ENCODE assay signal across 4 worm cellular contexts in genomic region chrX:10769232-10769738, ce11.
A peak's percentile ranks its signal among the peaks of the same experiment; 100 is the strongest.
TF ChIP-seq lines count a peak whose summit lies in the region.

TSS of gene sma-9 (plus strand) at chrX:10769282.

TF ChIP-seq in whole organism, L1 larva, 84 proteins besides CTCF, POLR2A, EP300 and RAD21:
- TF ChIP-seq nhr-71 (tag; optimal IDR thresholded peaks at IDR 0.05; lab: Kevin White, UChicago) (peak; percentile 8), lsy-2 (tag; optimal IDR thresholded peaks at IDR 0.05; lab: Kevin White, UChicago) (peak in 1 of 2 experiments; percentile 11), mdl-1 (tag; optimal IDR thresholded peaks at IDR 0.05; lab: Kevin White, UChicago) (no peak), efl-3 (GFP tag; optimal IDR thresholded peaks at IDR 0.05; lab: Kevin White, UChicago) (peak; percentile 25), lin-14 (GFP tag; optimal IDR thresholded peaks at IDR 0.05; lab: Kevin White, UChicago) (peak; percentile 41), nhr-20 (tag; optimal IDR thresholded peaks at IDR 0.05; lab: Kevin White, UChicago) (peak; percentile 21), nhr-11 (tag; optimal IDR thresholded peaks at IDR 0.05; lab: Kevin White, UChicago) (no peak), hlh-17 (GFP tag; optimal IDR thresholded peaks at IDR 0.05; lab: Kevin White, UChicago; ENCODE audit: borderline replicate concordance) (no peak), nhr-85 (tag; lab: Kevin White, UChicago) (peak; percentile 91), unc-130 (tag; optimal IDR thresholded peaks at IDR 0.05; lab: Kevin White, UChicago) (no peak)

TF ChIP-seq in whole organism, L2 larva, 48 proteins besides CTCF, POLR2A, EP300 and RAD21:
- no peak for TF ChIP-seq unc-39 (tag; optimal IDR thresholded peaks at IDR 0.05; lab: Kevin White, UChicago)
- TF ChIP-seq elt-1 (tag; optimal IDR thresholded peaks at IDR 0.05; lab: Kevin White, UChicago) = peak; percentile 84
- TF ChIP-seq sma-9 (GFP tag; optimal IDR thresholded peaks at IDR 0.05; lab: Kevin White, UChicago) = peak; percentile 91
- no peak for TF ChIP-seq sma-9 (tag; optimal IDR thresholded peaks at IDR 0.05; lab: Kevin White, UChicago)
- TF ChIP-seq nhr-25 (tag; optimal IDR thresholded peaks at IDR 0.05; lab: Kevin White, UChicago) = peak; percentile 69
- TF ChIP-seq nhr-10 (tag; optimal IDR thresholded peaks at IDR 0.05; lab: Kevin White, UChicago) = no peak
- no peak for TF ChIP-seq nhr-6 (tag; optimal IDR thresholded peaks at IDR 0.05; lab: Kevin White, UChicago)
- TF ChIP-seq R02D3.7 (tag; optimal IDR thresholded peaks at IDR 0.05; lab: Kevin White, UChicago) = no peak
- no peak for TF ChIP-seq skn-1 (tag; optimal IDR thresholded peaks at IDR 0.05; lab: Kevin White, UChicago)
- TF ChIP-seq lsy-2 (tag; optimal IDR thresholded peaks at IDR 0.05; lab: Kevin White, UChicago) = no peak
- no peak for TF ChIP-seq unc-62 (GFP tag; optimal IDR thresholded peaks at IDR 0.05; lab: Kevin White, UChicago)
- peak; percentile 75 for TF ChIP-seq nhr-23 (tag; optimal IDR thresholded peaks at IDR 0.05; lab: Kevin White, UChicago)
- no peak for TF ChIP-seq snpc-4 (tag; optimal IDR thresholded peaks at IDR 0.05; lab: Kevin White, UChicago)
- no peak for TF ChIP-seq nhr-129 (tag; optimal IDR thresholded peaks at IDR 0.05; lab: Kevin White, UChicago)
- TF ChIP-seq ceh-16 (tag; optimal IDR thresholded peaks at IDR 0.05; lab: Kevin White, UChicago) = peak; percentile 45

TF ChIP-seq in whole organism, L3 larva, 47 proteins besides CTCF, POLR2A, EP300 and RAD21:
- TF ChIP-seq ceh-9 (tag; optimal IDR thresholded peaks at IDR 0.05; lab: Kevin White, UChicago) = no peak
- no peak for TF ChIP-seq tbx-2 (tag; optimal IDR thresholded peaks at IDR 0.05; lab: Kevin White, UChicago)
- peak; percentile 98 for TF ChIP-seq elt-1 (tag; optimal IDR thresholded peaks at IDR 0.05; lab: Kevin White, UChicago)
- no peak for TF ChIP-seq ceh-16 (tag; optimal IDR thresholded peaks at IDR 0.05; lab: Kevin White, UChicago)
- no peak for TF ChIP-seq lsy-12 (tag; optimal IDR thresholded peaks at IDR 0.05; lab: Kevin White, UChicago)
- peak; percentile 38 for TF ChIP-seq nhr-23 (tag; optimal IDR thresholded peaks at IDR 0.05; lab: Kevin White, UChicago)
- TF ChIP-seq aly-2 (tag; optimal IDR thresholded peaks at IDR 0.05; lab: Kevin White, UChicago) = no peak
- no peak for TF ChIP-seq nhr-67 (tag; optimal IDR thresholded peaks at IDR 0.05; lab: Kevin White, UChicago)

TF ChIP-seq in whole organism, mixed stage, embryonic, 35 proteins besides CTCF, POLR2A, EP300 and RAD21:
- TF ChIP-seq ceh-39 (tag; optimal IDR thresholded peaks at IDR 0.05; lab: Kevin White, UChicago) (no peak), elt-1 (tag; optimal IDR thresholded peaks at IDR 0.05; lab: Kevin White, UChicago; ENCODE audit: borderline replicate concordance, insufficient read depth) (peak; percentile 93)
